Worm (Caenorhabditis elegans) whole organism, late embryonic: ENCODE measurements around the gene R102.10.

Experiments
- ceh-18 ChIP-seq: sonication (generic microtip); optimal IDR thresholded peaks from 2 replicates; lab custom pipeline; 2016; ENCODE audit warnings: missing genetic modification characterization, missing compliant biosample characterization
- ceh-30 ChIP-seq: fragments of 150-350 bp; optimal IDR thresholded peaks from 2 replicates; lab custom pipeline; 2014; ENCODE audit warnings: missing biosample characterization, missing genetic modification characterization
- ceh-31 ChIP-seq: sonication (generic microtip); optimal IDR thresholded peaks from 2 replicates; lab custom pipeline; 2016; ENCODE audit warnings: missing genetic modification characterization, missing compliant biosample characterization
- dmd-4 ChIP-seq: sonication (generic microtip); optimal IDR thresholded peaks from 2 replicates; lab custom pipeline; 2016; ENCODE audit warnings: borderline replicate concordance, missing genetic modification characterization, missing compliant biosample characterization
- elt-2 ChIP-seq: sonication (generic microtip); optimal IDR thresholded peaks from 2 replicates; lab custom pipeline; 2016; ENCODE audit warnings: missing genetic modification reagents, missing genetic modification characterization, missing compliant biosample characterization
- hlh-6 ChIP-seq: sonication (generic microtip); optimal IDR thresholded peaks from 2 replicates; lab custom pipeline; 2016; ENCODE audit warnings: missing genotype, missing genetic modification characterization, missing compliant biosample characterization
- lin-11 ChIP-seq: fragments of 200-800 bp; sonication (Bioruptor generic); optimal IDR thresholded peaks from 2 replicates; lab custom pipeline; 2018; ENCODE audit warnings: mild to moderate bottlenecking, missing genetic modification characterization, missing compliant biosample characterization
- madf-2 ChIP-seq: sonication (generic microtip); optimal IDR thresholded peaks from 2 replicates; lab custom pipeline; 2017; ENCODE audit warnings: missing genetic modification characterization, missing compliant biosample characterization
- pag-3 ChIP-seq: sonication (generic microtip); optimal IDR thresholded peaks from 2 replicates; lab custom pipeline; 2016; ENCODE audit warnings: missing compliant biosample characterization, missing genetic modification characterization, borderline replicate concordance
- pqm-1 ChIP-seq: sonication (generic microtip); optimal IDR thresholded peaks from 2 replicates; lab custom pipeline; 2016; ENCODE audit warnings: missing genetic modification characterization, missing compliant biosample characterization
- sdc-2 ChIP-seq: sonication (generic microtip); optimal IDR thresholded peaks from 2 replicates; lab custom pipeline; 2016; ENCODE audit warnings: missing genotype, missing genetic modification characterization, missing compliant biosample characterization
- sox-4 ChIP-seq: sonication (generic microtip); optimal IDR thresholded peaks from 2 replicates; lab custom pipeline; 2017; ENCODE audit warnings: mild to moderate bottlenecking, missing genetic modification characterization, inconsistent platforms, missing compliant biosample characterization
- ztf-16 ChIP-seq: sonication (generic microtip); optimal IDR thresholded peaks from 2 replicates; lab custom pipeline; 2017; ENCODE audit warnings: missing genetic modification characterization, missing compliant biosample characterization

DNA sequence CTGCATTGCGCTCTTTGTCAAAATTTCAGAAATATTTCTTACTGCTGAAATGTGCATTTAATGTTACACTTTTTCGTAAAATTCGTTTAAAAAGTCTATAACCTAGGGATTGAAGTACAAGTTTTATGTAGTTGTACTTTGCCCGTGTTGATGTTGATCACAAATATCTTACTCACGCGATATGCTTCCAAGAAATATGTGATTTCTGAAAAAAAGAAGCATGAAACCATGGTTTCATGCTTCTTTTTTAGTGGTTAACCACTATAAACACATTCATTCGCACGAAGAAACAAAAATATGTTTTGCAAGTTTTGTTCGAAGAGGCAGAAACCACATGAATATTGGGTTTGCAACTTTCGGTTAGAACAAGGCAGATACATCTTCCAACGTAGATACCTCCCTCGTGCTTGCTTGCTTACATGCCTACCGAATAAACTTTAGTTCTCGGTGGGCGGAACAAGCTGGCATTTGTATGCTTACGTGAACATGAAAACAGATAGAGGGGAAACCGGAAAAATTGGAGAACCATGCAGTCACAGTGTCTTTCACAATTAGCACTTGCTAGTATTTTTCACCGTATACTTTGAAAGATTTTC is 16.2 kb upstream of the R102.10 start, which contains the start of gene R102.3:
- no peak for TF ChIP-seq pqm-1 (tag; lab: Kevin White, UChicago)
- no peak for TF ChIP-seq ceh-30 (tag; lab: Kevin White, UChicago)
- TF ChIP-seq ceh-31 (tag; lab: Kevin White, UChicago) = no peak
- no peak for TF ChIP-seq ceh-18
- no peak for TF ChIP-seq elt-2 (tag; lab: Kevin White, UChicago)
- TF ChIP-seq hlh-6 (tag; lab: Kevin White, UChicago) = no peak
- TF ChIP-seq ztf-16 (tag; lab: Kevin White, UChicago) = no peak
- no peak for TF ChIP-seq dmd-4 (tag; lab: Kevin White, UChicago)
- no peak for TF ChIP-seq sox-4 (tag; lab: Kevin White, UChicago)
- TF ChIP-seq lin-11 (tag; lab: Kevin White, UChicago) = no peak
- no peak for TF ChIP-seq sdc-2 (tag; lab: Kevin White, UChicago)
- no peak for TF ChIP-seq pag-3 (tag; lab: Kevin White, UChicago)
- no peak for TF ChIP-seq madf-2 (tag; lab: Kevin White, UChicago)
